Fruit fly (Drosophila melanogaster) ovary, adult (tissue): Measurements from ENCODE around the gene CG10702.

Source experiments
- CG17801 ChIP-seq: fragments of 200-800 bp; optimal IDR thresholded peaks from 2 replicates; lab custom pipeline; 2019; ENCODE audit warnings: missing biosample characterization, mild to moderate bottlenecking, missing genetic modification characterization, moderate library complexity; ENCODE audit not compliant: partially characterized antibody

The CG10702 gene

dm6 chr2L:19089385-19089784 lies 19.7 kb upstream of the CG10702 start:
- no peak for TF ChIP-seq CG17801

- TF ChIP-seq CG17801 = no peak
Measured at dm6 chr2L:19088895-19089294, 19.2 kb upstream of the CG10702 start.

dm6 chr2L:19083320-19083764 lies 13.7 kb upstream of the CG10702 start:
- no peak for TF ChIP-seq CG17801

- no peak for TF ChIP-seq CG17801
Measured at dm6 chr2L:19079742-19080141, 10.1 kb upstream of the CG10702 start.

- TF ChIP-seq CG17801 = no peak
Measured at dm6 chr2L:19078928-19079327, 9.3 kb upstream of the CG10702 start, which contains the start of gene CG10700. Gene CG10700, minus strand, starts transcription at chr2L:19079028.

- no peak for TF ChIP-seq CG17801
Measured at dm6 chr2L:19074099-19074828, 4.6 kb upstream of the CG10702 start, which contains the start of gene CG17572. Gene CG17572, minus strand, starts transcription at chr2L:19074149.

dm6 chr2L:19071713-19072112 lies 2.1 kb upstream of the CG10702 start:
- no peak for TF ChIP-seq CG17801

- no peak for TF ChIP-seq CG17801
Measured at dm6 chr2L:19068393-19068792, 1.3 kb downstream of the CG10702 start.

dm6 chr2L:19064706-19065105 lies 4.9 kb downstream of the CG10702 start, which contains the start of gene CG17343:
Gene CG17343, plus strand, starts transcription at chr2L:19064929.
- TF ChIP-seq CG17801 = peak; percentile 13

- no peak for TF ChIP-seq CG17801
Measured at dm6 chr2L:19063090-19063692, 6.5 kb downstream of the CG10702 start, which contains the start of gene Dus4. Gene Dus4, plus strand, starts transcription at chr2L:19063295.

- TF ChIP-seq CG17801 = no peak
Measured at dm6 chr2L:19058916-19059315, 10.7 kb downstream of the CG10702 start, which contains the start of gene Phlpp. Gene Phlpp, plus strand, starts transcription at chr2L:19059129.

- TF ChIP-seq CG17801 = no peak
Measured at dm6 chr2L:19057799-19058198, 11.9 kb downstream of the CG10702 start.

- no peak for TF ChIP-seq CG17801
Measured at dm6 chr2L:19054516-19054887, 15.1 kb downstream of the CG10702 start.

dm6 chr2L:19053860-19054515 lies 15.7 kb downstream of the CG10702 start, which contains the start of gene CG10492:
Gene CG10492, plus strand, starts transcription at chr2L:19054078.
- no peak for TF ChIP-seq CG17801

- peak; percentile 84 for TF ChIP-seq CG17801
Measured at dm6 chr2L:19051534-19052100, 18.0 kb downstream of the CG10702 start, which contains the start of gene Rpn3. Gene Rpn3, plus strand, starts transcription at chr2L:19051790.

dm6 chr2L:19048912-19049311 lies 20.7 kb downstream of the CG10702 start, which contains the start of gene CG10470:
Gene CG10470, plus strand, starts transcription at chr2L:19049076.
- peak; percentile 26 for TF ChIP-seq CG17801

dm6 chr2L:19045111-19045560 lies 24.5 kb downstream of the CG10702 start, which contains the start of the genes Ttc19 and Acn:
Gene Ttc19, minus strand, starts transcription at chr2L:19045148.
Gene Acn, plus strand, starts transcription at chr2L:19045355.
- TF ChIP-seq CG17801 = peak; percentile 83
